Worm (Caenorhabditis elegans): ENCODE data around the gene arp-11.
"Not testable (repeated sequence)": the region's sequence is repeated elsewhere in the genome, so short reads cannot be mapped to it uniquely, and the experiment has no call there.

The arp-11 gene

DNA sequence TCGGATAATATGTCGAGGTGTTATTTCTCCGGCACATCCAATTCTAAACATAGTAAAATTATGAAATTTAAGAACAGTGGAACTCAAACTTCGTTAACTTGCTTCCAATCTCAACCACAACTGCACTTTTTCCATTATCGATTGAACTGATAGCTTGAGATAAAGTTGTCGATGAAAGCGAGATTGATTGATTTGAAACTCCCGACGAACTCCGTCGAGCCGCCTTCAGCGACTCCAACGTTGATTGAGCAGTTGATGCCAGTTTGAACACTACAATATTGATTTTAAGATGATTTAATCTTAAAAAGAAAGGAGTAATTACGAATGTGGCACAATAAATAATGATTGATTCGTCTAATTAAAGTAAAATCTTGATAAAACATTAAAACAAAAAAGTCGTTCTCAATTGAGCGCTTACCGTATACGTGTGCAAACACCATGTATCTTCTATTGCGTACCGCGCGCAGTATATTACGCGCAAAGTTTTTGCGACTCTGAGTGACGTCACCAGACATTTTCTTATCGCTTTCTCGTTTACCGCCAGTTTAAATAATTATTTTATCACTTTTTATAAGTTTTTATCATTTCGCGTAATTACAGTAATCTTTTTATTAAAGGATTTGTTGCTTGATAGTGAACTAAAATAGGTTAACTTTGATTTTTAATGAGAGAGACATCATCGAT lies at the start of gene arp-11:
TSS of gene arp-11 (minus strand) at position 51 of the 684 bp plus-strand sequence.
- TF ChIP-seq unc-62 (GFP tag; optimal IDR thresholded peaks at IDR 0.05), result no peak

DNA sequence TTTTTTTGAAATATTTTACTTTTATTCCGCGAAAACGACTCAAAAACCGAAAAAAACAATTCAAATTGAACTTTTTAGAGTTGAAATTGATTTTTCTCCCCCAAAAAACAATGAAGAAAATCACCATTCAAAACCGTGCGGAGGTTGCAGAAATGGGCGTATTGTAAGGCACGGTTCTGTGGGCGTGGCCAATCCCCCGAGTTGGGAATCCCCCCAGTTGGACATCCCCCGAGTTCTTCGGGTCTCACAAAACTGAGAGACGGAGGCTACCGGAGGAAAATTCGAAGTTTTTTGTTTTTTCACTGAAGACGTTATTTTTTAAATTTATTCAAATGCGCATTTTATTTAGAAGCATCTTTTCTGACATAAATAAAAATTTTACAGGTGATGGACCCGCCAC lies 46.2 kb upstream of the arp-11 start, which contains the start of gene mcm-3AP:
TSS of gene mcm-3AP (plus strand) at position 383 of the 400 bp plus-strand sequence.
- not testable (repeated sequence) for TF ChIP-seq unc-62 (GFP tag; optimal IDR thresholded peaks at IDR 0.05)

DNA sequence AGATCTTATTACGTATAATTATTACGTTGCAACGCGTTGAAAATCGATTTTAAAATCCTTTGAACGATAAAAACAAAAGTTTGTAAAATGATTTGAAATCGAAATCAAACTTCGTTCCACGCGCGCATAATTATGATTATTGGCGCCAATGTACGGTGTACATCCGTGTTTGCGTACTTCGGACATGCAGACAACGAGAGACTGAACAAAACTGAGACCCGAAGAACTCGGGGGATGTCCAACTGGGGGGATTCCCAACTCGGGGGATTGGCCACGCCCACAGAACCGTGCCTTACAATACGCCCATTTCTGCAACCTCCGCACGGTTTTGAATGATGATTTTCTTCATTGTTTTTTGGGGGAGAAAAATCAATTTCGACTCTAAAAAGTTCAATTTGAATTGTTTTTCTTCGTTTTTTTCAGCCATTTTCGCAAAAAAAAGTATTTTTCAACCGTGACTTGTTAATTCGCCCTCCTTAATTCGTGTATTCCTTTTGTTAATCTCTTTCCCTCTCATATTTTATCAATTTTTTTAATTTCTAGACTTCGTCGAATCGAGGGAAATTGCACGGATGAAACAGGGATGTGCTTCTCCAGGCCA lies 44.9 kb upstream of the arp-11 start, which contains the start of gene F20D12.12:
TSS of gene F20D12.12 (plus strand) at position 542 of the 601 bp plus-strand sequence.
- TF ChIP-seq unc-62 (GFP tag; optimal IDR thresholded peaks at IDR 0.05), result not testable (repeated sequence)

DNA sequence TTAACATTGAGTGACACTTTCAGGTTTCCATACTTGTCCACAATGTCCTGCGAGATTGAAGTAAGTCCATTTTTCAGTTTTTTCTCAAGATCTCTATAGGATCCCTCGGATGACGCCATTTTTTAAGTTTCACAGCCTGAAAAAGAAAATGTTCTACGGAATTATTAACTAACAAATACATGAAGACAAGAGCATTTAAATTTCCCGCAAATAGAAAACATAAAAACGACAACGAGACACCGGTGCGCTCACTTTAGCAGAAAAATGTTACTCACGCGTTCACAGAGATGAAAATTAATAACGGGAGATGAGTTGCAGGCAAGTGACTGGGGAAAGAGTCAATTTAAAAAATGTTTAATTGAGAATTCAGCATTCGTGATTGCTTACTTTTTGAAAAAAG lies 44.4 kb upstream of the arp-11 start, which contains the start of gene czw-1:
TSS of gene czw-1 (minus strand) at position 369 of the 400 bp plus-strand sequence.
- no peak for TF ChIP-seq unc-62 (GFP tag; optimal IDR thresholded peaks at IDR 0.05)

DNA sequence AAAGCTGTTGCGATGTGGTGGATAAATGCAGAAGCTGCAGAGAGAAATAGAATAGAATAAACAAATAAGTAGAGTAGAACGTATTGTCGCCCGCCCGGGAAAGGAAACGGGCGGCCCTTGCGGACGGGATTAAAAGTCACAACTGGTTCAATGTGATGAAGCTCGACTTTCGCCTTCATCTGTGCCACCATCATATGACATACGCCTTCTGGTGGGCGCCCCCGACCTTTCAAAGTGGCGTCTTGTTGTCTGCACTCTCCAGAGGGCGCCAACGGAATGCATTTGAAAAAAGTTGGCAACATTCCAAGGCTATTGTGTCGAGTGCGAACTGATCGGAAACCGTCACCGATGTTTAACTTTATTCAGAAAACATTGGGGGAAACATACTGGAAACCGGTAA lies 41.2 kb upstream of the arp-11 start:
- TF ChIP-seq unc-62 (GFP tag; optimal IDR thresholded peaks at IDR 0.05), result no peak

DNA sequence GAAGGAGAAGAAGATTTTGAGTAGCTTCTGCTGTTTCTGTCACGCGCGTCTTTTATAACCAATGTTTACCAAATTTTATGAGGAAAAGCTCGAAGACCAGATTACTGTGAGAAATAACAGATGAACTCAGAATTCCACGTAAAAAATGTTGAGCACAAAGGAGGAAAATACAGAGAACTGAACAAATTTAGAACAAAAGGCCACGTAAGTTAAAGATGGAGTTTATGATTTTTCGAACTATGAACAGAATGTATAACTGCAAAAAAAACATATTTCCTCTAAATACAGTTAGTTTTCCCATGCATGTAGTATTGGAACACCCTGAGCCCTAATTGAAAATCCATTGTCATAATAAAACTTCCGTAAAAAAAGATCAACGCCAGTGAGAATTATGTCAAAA lies 38.8 kb upstream of the arp-11 start, which contains the start of gene exc-9:
TSS of gene exc-9 (minus strand) at position 101 of the 400 bp plus-strand sequence.
- TF ChIP-seq unc-62 (GFP tag; optimal IDR thresholded peaks at IDR 0.05), result no peak

DNA sequence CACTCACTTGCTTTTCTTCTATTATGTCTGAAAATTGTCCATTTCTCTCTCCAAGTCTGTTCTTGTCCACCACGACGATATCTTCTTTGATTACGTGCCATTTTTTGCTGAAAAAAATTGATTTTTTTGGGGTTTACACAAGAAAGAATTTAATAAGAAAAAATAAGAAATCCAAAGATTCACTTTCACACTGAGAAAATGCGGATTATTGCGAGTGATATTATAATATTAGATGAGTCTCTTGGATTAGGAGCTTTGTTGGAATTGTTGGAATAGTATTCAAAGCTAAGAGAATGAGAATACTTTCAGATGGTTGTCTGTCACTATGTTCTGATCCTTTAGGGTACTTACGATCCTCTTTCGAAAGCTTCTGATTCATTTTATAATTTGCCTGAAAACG lies 36.8 kb upstream of the arp-11 start, which contains the start of gene F20D12.7:
TSS of gene F20D12.7 (minus strand) at position 101 of the 400 bp plus-strand sequence.
- TF ChIP-seq unc-62 (GFP tag; optimal IDR thresholded peaks at IDR 0.05), result no peak

DNA sequence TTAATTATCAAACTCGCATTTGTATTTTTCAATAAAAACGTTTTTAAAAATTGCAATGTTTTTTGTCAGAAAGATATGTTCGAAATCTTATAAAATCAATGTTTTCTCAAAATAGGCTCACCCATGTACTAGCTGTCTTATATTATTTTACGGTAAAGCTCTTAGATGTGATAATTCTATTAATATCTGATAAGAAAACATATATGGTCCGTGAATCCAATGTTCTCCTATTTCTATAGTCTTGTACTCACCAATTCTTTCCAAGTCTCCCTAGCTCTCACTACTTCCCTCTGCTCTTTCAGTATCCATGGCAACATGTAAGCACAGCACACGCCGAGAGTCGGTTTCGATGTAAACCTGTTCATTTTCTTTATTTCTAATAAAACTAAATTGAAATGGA lies 31.7 kb upstream of the arp-11 start, which contains the start of gene bbs-2:
TSS of gene bbs-2 (plus strand) at position 301 of the 400 bp plus-strand sequence.
- no peak for TF ChIP-seq unc-62 (GFP tag; optimal IDR thresholded peaks at IDR 0.05)

DNA sequence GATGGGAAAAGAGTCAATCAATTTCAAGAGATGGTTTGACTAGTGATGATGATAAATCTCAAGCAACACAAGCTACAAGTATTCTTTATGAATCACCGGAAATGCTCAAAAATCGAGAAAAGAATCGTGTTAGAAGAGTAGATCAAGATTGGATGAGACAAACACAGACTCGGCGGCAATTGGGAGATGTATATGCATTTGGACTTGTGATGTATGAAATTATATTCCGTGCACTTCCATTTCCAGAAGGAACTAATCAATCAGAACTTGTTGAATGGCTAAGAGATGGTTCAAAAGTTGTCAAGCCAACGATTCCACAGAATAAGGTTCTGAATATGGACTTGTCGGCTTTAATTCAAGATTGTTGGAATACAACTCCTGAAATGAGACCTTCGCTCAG lies 29.8 kb upstream of the arp-11 start:
- TF ChIP-seq unc-62 (GFP tag; optimal IDR thresholded peaks at IDR 0.05), result no peak

DNA sequence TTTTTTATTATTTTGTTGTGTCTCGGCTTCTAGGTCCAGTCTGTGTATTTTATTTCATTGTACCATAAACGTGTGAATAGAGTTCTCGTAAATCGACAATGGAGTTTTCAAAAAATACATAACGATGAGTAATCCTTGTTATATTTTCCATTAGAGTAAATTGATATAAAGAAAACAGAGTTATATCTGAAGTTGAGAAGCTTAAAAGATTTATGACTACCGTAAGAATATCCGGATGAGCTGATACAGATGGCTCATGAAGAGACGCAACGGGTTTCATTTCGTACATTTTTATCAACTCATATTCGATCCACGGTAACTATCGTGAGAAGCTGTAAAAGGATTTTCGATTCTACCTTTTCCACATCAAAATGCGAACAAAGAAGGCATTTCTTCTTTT lies 25.8 kb upstream of the arp-11 start, which contains the start of gene gcy-8:
TSS of gene gcy-8 (plus strand) at position 301 of the 400 bp plus-strand sequence.
- TF ChIP-seq unc-62 (GFP tag; optimal IDR thresholded peaks at IDR 0.05), result no peak

DNA sequence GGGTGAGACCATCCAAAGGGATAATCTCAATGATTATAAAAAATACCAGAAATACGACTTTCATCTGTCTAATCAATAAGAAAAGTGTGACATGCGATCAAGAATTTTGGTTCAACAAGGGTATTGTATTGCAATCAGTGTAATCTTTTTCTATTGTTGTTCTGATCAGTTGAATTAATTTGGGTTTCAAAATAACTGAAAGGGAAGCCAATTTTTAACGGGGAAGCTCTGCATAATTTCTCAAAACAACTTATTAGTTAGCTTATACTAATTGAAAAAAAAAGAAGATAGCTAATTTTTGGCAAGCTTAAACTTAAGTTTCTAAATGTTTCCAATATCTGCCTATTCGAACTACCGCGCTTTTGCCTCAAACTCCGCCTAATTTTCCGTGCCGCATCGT lies 25.1 kb upstream of the arp-11 start, which contains the start of gene C49H3.12:
TSS of gene C49H3.12 (minus strand) at position 101 of the 400 bp plus-strand sequence.
- TF ChIP-seq unc-62 (GFP tag; optimal IDR thresholded peaks at IDR 0.05), result no peak

DNA sequence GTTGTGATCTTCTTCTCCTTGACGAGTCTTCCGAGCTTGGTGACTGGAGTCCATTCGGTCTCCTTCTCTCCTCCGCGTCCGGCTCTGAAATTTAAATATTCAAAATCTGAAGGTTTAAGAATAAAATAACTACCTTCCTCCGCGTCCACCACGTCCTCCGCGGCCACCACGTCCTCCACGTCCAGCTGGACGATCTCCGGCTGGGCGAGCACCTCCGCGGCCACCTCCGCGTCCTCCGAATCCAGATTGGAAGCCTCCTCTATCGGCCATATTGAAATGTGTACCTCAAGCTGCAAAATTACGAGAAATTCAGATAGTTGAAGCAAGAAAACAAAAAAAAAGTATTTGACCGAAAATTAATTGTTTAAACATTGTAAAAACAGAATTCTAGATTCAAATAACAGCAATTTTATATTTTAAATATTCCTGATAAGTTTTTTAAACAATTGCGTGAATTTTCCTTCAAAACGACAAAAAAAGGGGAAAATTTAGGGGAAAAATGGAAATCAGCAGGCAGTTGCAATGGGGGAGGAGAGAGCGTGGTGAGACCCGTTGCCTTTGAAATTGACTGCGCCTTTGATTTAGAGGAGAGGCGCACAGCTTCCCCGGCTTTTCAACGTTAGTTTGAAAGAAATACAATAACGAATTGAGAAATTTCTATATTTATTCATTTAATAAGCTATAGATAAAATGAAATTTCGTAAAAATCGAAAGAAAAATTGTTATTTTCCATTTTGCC lies 24.2 kb upstream of the arp-11 start, which contains the start of gene rps-2:
TSS of gene rps-2 (minus strand) at position 290 of the 739 bp plus-strand sequence.
- no peak for TF ChIP-seq unc-62 (GFP tag; optimal IDR thresholded peaks at IDR 0.05)

DNA sequence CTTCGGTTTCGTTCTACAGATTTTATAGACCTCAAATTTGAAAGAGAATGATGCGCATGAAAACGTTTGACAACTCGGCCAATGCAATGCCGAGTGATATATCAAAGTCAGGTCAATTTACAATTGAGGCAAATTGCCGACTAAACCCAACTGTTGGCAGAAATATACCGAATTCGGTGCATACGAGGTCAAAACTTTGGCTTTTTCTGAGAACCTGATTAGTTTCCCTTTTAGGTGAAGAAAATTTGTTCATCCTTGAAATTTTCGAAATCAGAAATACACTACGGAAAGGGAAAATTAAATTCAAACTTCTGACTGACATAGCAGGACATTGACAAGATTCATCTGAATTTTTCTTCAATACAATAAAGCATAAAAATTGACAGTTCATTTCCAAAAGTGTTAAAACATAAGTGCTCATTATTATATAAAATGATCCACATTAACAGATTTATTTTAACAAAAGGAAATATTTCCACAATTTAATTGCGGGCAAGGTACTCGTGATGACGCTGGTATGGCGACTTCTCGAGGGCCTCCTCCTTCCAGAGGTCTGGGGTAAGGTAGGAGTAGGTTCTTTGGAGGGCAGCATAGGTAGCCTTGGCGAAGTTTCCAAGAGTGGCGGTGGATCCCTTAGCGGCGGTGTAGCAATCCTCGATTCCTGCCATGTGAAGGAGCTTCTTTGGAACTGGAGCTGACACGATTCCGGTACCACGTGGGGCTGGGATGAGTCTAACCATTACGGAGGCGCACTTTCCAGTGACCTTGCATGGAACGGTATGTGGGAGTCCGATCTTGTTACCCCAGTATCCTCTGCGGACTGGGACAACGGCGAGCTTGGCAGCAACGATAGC lies 23.1 kb upstream of the arp-11 start:
- no peak for TF ChIP-seq unc-62 (GFP tag; optimal IDR thresholded peaks at IDR 0.05)

DNA sequence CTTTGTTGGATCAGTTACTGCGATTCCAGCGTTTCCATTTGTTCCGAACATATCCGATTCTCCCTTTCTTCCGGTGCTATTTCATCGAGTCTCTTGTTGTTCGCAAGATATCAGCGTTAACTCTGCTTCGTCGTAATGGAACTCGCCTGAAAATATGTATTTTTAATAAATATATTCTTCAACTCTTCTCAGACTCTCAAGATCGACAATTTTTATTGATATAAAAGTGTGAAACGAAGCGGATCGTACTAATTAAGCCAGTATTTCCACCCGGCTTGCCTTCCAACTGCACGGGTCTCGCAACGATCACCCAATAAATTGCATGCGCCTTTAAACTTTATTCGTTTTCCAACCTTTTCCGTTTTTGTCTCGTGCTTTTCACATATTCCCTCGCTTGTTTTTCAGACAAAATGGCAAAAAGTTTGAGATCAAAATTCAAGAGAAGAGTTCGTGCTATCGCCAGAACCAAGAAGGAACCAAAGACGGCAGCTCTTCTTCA lies 22.0 kb upstream of the arp-11 start, which contains the start of the genes xpo-3 and C49H3.3:
TSS of gene xpo-3 (minus strand) at position 51 of the 499 bp plus-strand sequence.
TSS of gene C49H3.3 (plus strand) at position 369 of the 499 bp plus-strand sequence.
- no peak for TF ChIP-seq unc-62 (GFP tag; optimal IDR thresholded peaks at IDR 0.05)

All from whole organism, dauer.